Worm (Caenorhabditis elegans) whole organism, L2 larva: ENCODE results near the gene pdk-1.

Source experiments
- C34F6.9 ChIP-seq: fragments of 150-350 bp; optimal IDR thresholded peaks from 2 replicates; lab custom pipeline; 2014; ENCODE audit warnings: missing biosample characterization, missing genetic modification characterization
- F13H6.1 ChIP-seq: sonication (generic microtip); optimal IDR thresholded peaks from 2 replicates; lab custom pipeline; 2016; ENCODE audit warnings: missing genetic modification characterization, missing compliant biosample characterization
- Y55F3AM.14 ChIP-seq: fragments of 200-800 bp; sonication (Bioruptor generic); optimal IDR thresholded peaks from 2 replicates; lab custom pipeline; 2018; ENCODE audit warnings: mild to moderate bottlenecking, missing genetic modification characterization, missing compliant biosample characterization
- ZK546.5 ChIP-seq: sonication (generic microtip); optimal IDR thresholded peaks from 2 replicates; lab custom pipeline; 2017; ENCODE audit warnings: missing biosample characterization, missing genetic modification characterization
- aly-2 ChIP-seq: fragments of 150-350 bp; optimal IDR thresholded peaks from 2 replicates; lab custom pipeline; 2014; ENCODE audit warnings: missing biosample characterization, missing genetic modification characterization
- ama-1 ChIP-seq: fragments of 150-350 bp; optimal IDR thresholded peaks from 2 replicates; lab custom pipeline; 2018; ENCODE audit warnings: inconsistent platforms
- blmp-1 ChIP-seq: sonication (generic microtip); optimal IDR thresholded peaks from 2 replicates; lab custom pipeline; 2017; ENCODE audit warnings: missing genetic modification characterization, mild to moderate bottlenecking, missing compliant biosample characterization, antibody characterized with exemption, moderate library complexity; ENCODE audit not compliant: insufficient read depth
- dmd-4 ChIP-seq: sonication (generic microtip); optimal IDR thresholded peaks from 2 replicates; lab custom pipeline; 2017; ENCODE audit warnings: missing biosample characterization, missing genetic modification characterization
- egl-27 ChIP-seq: sonication (generic microtip); optimal IDR thresholded peaks from 3 replicates; lab custom pipeline; 2017; ENCODE audit warnings: missing biosample characterization, missing genetic modification reagents, missing genetic modification characterization
- elt-1 ChIP-seq: fragments of 150-350 bp; optimal IDR thresholded peaks from 2 replicates; lab custom pipeline; 2014; ENCODE audit warnings: missing biosample characterization, missing genetic modification characterization
- fos-1 ChIP-seq: fragments of 150-350 bp; optimal IDR thresholded peaks from 2 replicates; lab custom pipeline; 2014; ENCODE audit warnings: missing biosample characterization, missing genetic modification characterization
- lin-11 ChIP-seq: fragments of 150-350 bp; sonication (generic microtip); optimal IDR thresholded peaks from 2 replicates; lab custom pipeline; 2014; ENCODE audit warnings: missing biosample characterization, missing genetic modification characterization, inconsistent platforms, mixed read lengths
- lin-13 ChIP-seq: fragments of 150-350 bp; optimal IDR thresholded peaks from 2 replicates; lab custom pipeline; 2014; ENCODE audit warnings: missing biosample characterization, missing genetic modification reagents, missing genetic modification characterization
- lin-39 ChIP-seq: fragments of 150-350 bp; optimal IDR thresholded peaks from 2 replicates; lab custom pipeline; 2014; ENCODE audit warnings: missing biosample characterization, missing genetic modification reagents, missing genetic modification characterization
- lsy-2 ChIP-seq, 2 experiments: fragments of 150-350 bp in 1 of 2; sonication (generic microtip) in 1 of 2; optimal IDR thresholded peaks; 2 replicates each; lab custom pipeline; 2014 to 2017; ENCODE audit warnings: missing biosample characterization in 2 of 2, missing genetic modification characterization in 2 of 2
- mab-5 ChIP-seq: fragments of 150-350 bp; optimal IDR thresholded peaks from 2 replicates; lab custom pipeline; 2014; ENCODE audit warnings: missing biosample characterization, missing genetic modification characterization
- mbf-1 ChIP-seq: sonication (generic microtip); optimal IDR thresholded peaks from 2 replicates; lab custom pipeline; 2017; ENCODE audit warnings: missing biosample characterization, missing genetic modification characterization
- mdl-1 ChIP-seq, 2 experiments: fragments of 150-350 bp in 1 of 2; sonication (generic microtip) in 1 of 2; optimal IDR thresholded peaks; 2 replicates each; lab custom pipeline; 2017; ENCODE audit warnings: missing biosample characterization in 2 of 2, missing genetic modification characterization in 2 of 2
- nhr-12 ChIP-seq: fragments of 150-350 bp; optimal IDR thresholded peaks from 2 replicates; lab custom pipeline; 2014; ENCODE audit warnings: missing biosample characterization, missing genetic modification characterization
- nhr-129 ChIP-seq: fragments of 150-350 bp; optimal IDR thresholded peaks from 2 replicates; lab custom pipeline; 2014; ENCODE audit warnings: missing biosample characterization, missing genetic modification characterization
- nhr-21 ChIP-seq: fragments of 150-350 bp; optimal IDR thresholded peaks from 2 replicates; lab custom pipeline; 2014; ENCODE audit warnings: missing biosample characterization, missing genetic modification characterization
- nhr-23 ChIP-seq: fragments of 150-350 bp; optimal IDR thresholded peaks from 2 replicates; lab custom pipeline; 2014; ENCODE audit warnings: missing biosample characterization, missing genetic modification reagents, missing genetic modification characterization
- nhr-25 ChIP-seq: fragments of 150-350 bp; sonication (generic microtip); optimal IDR thresholded peaks from 3 replicates; lab custom pipeline; 2014; ENCODE audit warnings: missing biosample characterization, missing genetic modification characterization
- nhr-77 ChIP-seq: fragments of 150-350 bp; optimal IDR thresholded peaks from 2 replicates; lab custom pipeline; 2014; ENCODE audit warnings: missing biosample characterization, missing genetic modification characterization
- sem-4 ChIP-seq: fragments of 150-350 bp; optimal IDR thresholded peaks from 2 replicates; lab custom pipeline; 2014; ENCODE audit warnings: missing biosample characterization, missing genetic modification reagents, missing genetic modification characterization
- skn-1 ChIP-seq: sonication (generic microtip); optimal IDR thresholded peaks from 2 replicates; lab custom pipeline; 2017; ENCODE audit warnings: missing biosample characterization, missing genetic modification characterization
- sma-3 ChIP-seq: sonication (generic microtip); optimal IDR thresholded peaks from 2 replicates; lab custom pipeline; 2016; ENCODE audit warnings: missing genetic modification reagents, missing genetic modification characterization, missing compliant biosample characterization
- sma-9 ChIP-seq, 2 experiments: fragments of 150-350 bp in 1 of 2; sonication (generic microtip) in 1 of 2; optimal IDR thresholded peaks; 2 replicates each; lab custom pipeline; 2014 to 2016; ENCODE audit warnings: missing genetic modification characterization in 2 of 2, mild to moderate bottlenecking in 1 of 2, missing biosample characterization in 1 of 2, missing compliant biosample characterization in 1 of 2, missing genetic modification reagents in 1 of 2, moderate library complexity in 1 of 2
- snpc-4 ChIP-seq: fragments of 150-350 bp; optimal IDR thresholded peaks from 2 replicates; lab custom pipeline; 2014; ENCODE audit warnings: missing biosample characterization, missing genetic modification characterization
- unc-39 ChIP-seq: fragments of 150-350 bp; optimal IDR thresholded peaks from 2 replicates; lab custom pipeline; 2014; ENCODE audit warnings: missing biosample characterization, missing genetic modification characterization
- unc-55 ChIP-seq: fragments of 150-350 bp; sonication (generic microtip); optimal IDR thresholded peaks from 3 replicates; lab custom pipeline; 2014; ENCODE audit warnings: missing biosample characterization, missing genetic modification reagents, missing genetic modification characterization
- unc-62 ChIP-seq: fragments of 150-350 bp; optimal IDR thresholded peaks from 2 replicates; lab custom pipeline; 2014; ENCODE audit warnings: missing biosample characterization, missing genetic modification reagents, missing genetic modification characterization
- zag-1 ChIP-seq: fragments of 150-350 bp; optimal IDR thresholded peaks from 2 replicates; lab custom pipeline; 2014; ENCODE audit warnings: missing biosample characterization, missing genetic modification characterization
- ztf-1 ChIP-seq: fragments of 200-800 bp; sonication (Bioruptor generic); conservative IDR thresholded peaks from 2 replicates; pipeline ENCODE4 v1.3.6; 2022; ENCODE audit warnings: missing genetic modification characterization, missing compliant biosample characterization

pdk-1 gene

ce11 chrX:1292894-1293293 is 28.2 kb upstream of the pdk-1 start:
- TF ChIP-seq nhr-129 (tag; lab: Kevin White, UChicago) = no peak
- TF ChIP-seq Y55F3AM.14 = no peak
- no peak for TF ChIP-seq zag-1 (tag; lab: Kevin White, UChicago)
- no peak for TF ChIP-seq egl-27 (tag; lab: Kevin White, UChicago)
- TF ChIP-seq lin-39 = no peak
- no peak for TF ChIP-seq mdl-1 (tag; optimal IDR thresholded peaks at IDR 0.05; lab: Kevin White, UChicago)
- TF ChIP-seq aly-2 (tag; lab: Kevin White, UChicago) = no peak
- no peak for TF ChIP-seq elt-1 (tag; lab: Kevin White, UChicago)
- TF ChIP-seq lin-11 = no peak
- TF ChIP-seq dmd-4 (tag; lab: Kevin White, UChicago) = no peak
- no peak for TF ChIP-seq ama-1 (lab: Kevin White, UChicago)
- no peak for TF ChIP-seq lsy-2 (tag; optimal IDR thresholded peaks at IDR 0.05; lab: Kevin White, UChicago)
- no peak for TF ChIP-seq fos-1 (tag; lab: Kevin White, UChicago)
- no peak for TF ChIP-seq mab-5 (tag; lab: Kevin White, UChicago)
- TF ChIP-seq sma-9 (GFP tag; optimal IDR thresholded peaks at IDR 0.05; lab: Kevin White, UChicago) = no peak
- TF ChIP-seq sma-9 (tag; optimal IDR thresholded peaks at IDR 0.05; lab: Kevin White, UChicago) = no peak
- TF ChIP-seq nhr-25 (tag; lab: Kevin White, UChicago) = no peak
- no peak for TF ChIP-seq mbf-1 (tag; lab: Kevin White, UChicago)
- TF ChIP-seq unc-39 (tag; lab: Kevin White, UChicago) = no peak

- TF ChIP-seq nhr-21 (tag; lab: Kevin White, UChicago) (no peak), elt-1 (tag; lab: Kevin White, UChicago) (no peak), nhr-23 (tag; lab: Kevin White, UChicago) (no peak), unc-62 (GFP tag; lab: Kevin White, UChicago) (no peak), sma-9 (GFP tag; optimal IDR thresholded peaks at IDR 0.05; lab: Kevin White, UChicago) (no peak), sma-9 (tag; optimal IDR thresholded peaks at IDR 0.05; lab: Kevin White, UChicago) (no peak), blmp-1 (tag; lab: Kevin White, UChicago) (no peak), nhr-129 (tag; lab: Kevin White, UChicago) (no peak), lin-13 (GFP tag; lab: Kevin White, UChicago) (no peak), C34F6.9 (tag; lab: Kevin White, UChicago) (no peak), ZK546.5 (no peak), nhr-77 (tag; lab: Kevin White, UChicago) (no peak)
These were observed 27.7 kb upstream of the pdk-1 start for ce11 chrX:1293471-1293870.

- no peak for TF ChIP-seq snpc-4 (tag; lab: Kevin White, UChicago)
- no peak for TF ChIP-seq ZK546.5
- no peak for TF ChIP-seq skn-1 (tag; lab: Kevin White, UChicago)
- TF ChIP-seq sem-4 (tag; lab: Kevin White, UChicago) = no peak
- TF ChIP-seq sma-9 (GFP tag; optimal IDR thresholded peaks at IDR 0.05; lab: Kevin White, UChicago) = peak; percentile 7
- TF ChIP-seq sma-9 (tag; optimal IDR thresholded peaks at IDR 0.05; lab: Kevin White, UChicago) = no peak
- TF ChIP-seq mab-5 (tag; lab: Kevin White, UChicago) = no peak
- TF ChIP-seq F13H6.1 = no peak
- no peak for TF ChIP-seq unc-55 (GFP tag; lab: Kevin White, UChicago)
These were observed 26.4 kb upstream of the pdk-1 start, which contains the start of gene dop-4 for ce11 chrX:1294607-1295303. Gene dop-4, plus strand, starts transcription at chrX:1295253.

ce11 chrX:1295713-1296112 is 25.4 kb upstream of the pdk-1 start:
- TF ChIP-seq nhr-12 (tag; lab: Kevin White, UChicago) (no peak), lsy-2 (tag; optimal IDR thresholded peaks at IDR 0.05; lab: Kevin White, UChicago) (no peak), nhr-77 (tag; lab: Kevin White, UChicago) (no peak), sma-3 (no peak), ztf-1 (GFP tag; lab: Robert Waterston, UW) (no peak), lin-39 (no peak), snpc-4 (tag; lab: Kevin White, UChicago) (no peak), mdl-1 (tag; optimal IDR thresholded peaks at IDR 0.05; lab: Kevin White, UChicago) (no peak), dmd-4 (tag; lab: Kevin White, UChicago) (no peak), nhr-21 (tag; lab: Kevin White, UChicago) (no peak)
